Worm (Caenorhabditis elegans) whole organism, young adult: ENCODE measurements around the gene F44A2.7.

Experiments
- B0019.2 ChIP-seq: fragments of 200-800 bp; sonication (Bioruptor generic); conservative IDR thresholded peaks from 2 replicates; pipeline ENCODE4 v1.3.6; 2022; ENCODE audit warnings: missing genetic modification reagents, missing genetic modification characterization, missing compliant biosample characterization
- K12H6.12 ChIP-seq: fragments of 200-800 bp; sonication (Bioruptor generic); optimal IDR thresholded peaks from 2 replicates; lab custom pipeline; 2018; ENCODE audit warnings: mild to moderate bottlenecking, missing genetic modification characterization, missing compliant biosample characterization
- T07F8.4 ChIP-seq: sonication (generic microtip); optimal IDR thresholded peaks from 2 replicates; lab custom pipeline; 2016; ENCODE audit warnings: mild to moderate bottlenecking, missing genetic modification characterization, moderate library complexity, missing compliant biosample characterization
- T26A5.8 ChIP-seq: sonication (generic microtip); optimal IDR thresholded peaks from 2 replicates; lab custom pipeline; 2016; ENCODE audit warnings: missing genetic modification characterization, missing compliant biosample characterization
- Y79H2A.3 ChIP-seq: fragments of 200-800 bp; sonication (Bioruptor generic); conservative IDR thresholded peaks from 2 replicates; pipeline ENCODE4 v1.3.6; 2022; ENCODE audit warnings: missing genetic modification reagents, missing genetic modification characterization, missing compliant biosample characterization
- Y95B8A.8 ChIP-seq: fragments of 200-800 bp; sonication (Bioruptor generic); IDR thresholded peaks from 2 replicates; pipeline ENCODE4 v1.3.6; 2022; ENCODE audit warnings: missing genetic modification reagents, missing genetic modification characterization, missing compliant biosample characterization
- cebp-1 ChIP-seq, 2 experiments: fragments of 200-800 bp in 1 of 2; sonication (Bioruptor generic) in 1 of 2; sonication (generic microtip) in 1 of 2; IDR thresholded peaks in 1 of 2; optimal IDR thresholded peaks in 1 of 2; 2 replicates each; pipeline versions ENCODE4 v1.3.6 to Lab custom; 2017 to 2022; ENCODE audit warnings: missing compliant biosample characterization in 2 of 2, missing genetic modification characterization in 2 of 2, mild to moderate bottlenecking in 1 of 2, missing genetic modification reagents in 1 of 2, moderate library complexity in 1 of 2
- ceh-40 ChIP-seq: fragments of 200-800 bp; sonication (Bioruptor generic); IDR thresholded peaks from 2 replicates; pipeline ENCODE4 v1.3.6; 2022; ENCODE audit warnings: missing genetic modification characterization, missing compliant biosample characterization
- ceh-79 ChIP-seq: sonication (generic microtip); optimal IDR thresholded peaks from 2 replicates; lab custom pipeline; 2017; ENCODE audit warnings: mild to moderate bottlenecking, missing genetic modification characterization, missing compliant biosample characterization
- ceh-91 ChIP-seq: fragments of 200-800 bp; sonication (Bioruptor generic); IDR thresholded peaks from 2 replicates; pipeline ENCODE4 v1.3.6; 2022; ENCODE audit warnings: missing genetic modification reagents, missing genetic modification characterization, missing compliant biosample characterization
- chd-7 ChIP-seq: sonication (generic microtip); optimal IDR thresholded peaks from 2 replicates; lab custom pipeline; 2016; ENCODE audit warnings: mild to moderate bottlenecking, missing genetic modification characterization, moderate library complexity, missing compliant biosample characterization
- dpff-1 ChIP-seq: sonication (generic microtip); optimal IDR thresholded peaks from 2 replicates; lab custom pipeline; 2017; ENCODE audit warnings: mild to moderate bottlenecking, missing genetic modification characterization, missing compliant biosample characterization
- dpl-1 ChIP-seq: fragments of 150-350 bp; optimal IDR thresholded peaks from 2 replicates; lab custom pipeline; 2014; ENCODE audit warnings: missing biosample characterization, missing genetic modification reagents, missing genetic modification characterization
- egl-18 ChIP-seq: fragments of 200-800 bp; sonication (Bioruptor generic); IDR thresholded peaks from 2 replicates; pipeline ENCODE4 v1.3.6; 2022; ENCODE audit warnings: missing genetic modification reagents, missing genetic modification characterization, missing compliant biosample characterization
- egrh-3 ChIP-seq: fragments of 200-800 bp; sonication (Bioruptor generic); IDR thresholded peaks from 2 replicates; pipeline ENCODE4 v1.3.6; 2022; ENCODE audit warnings: missing genetic modification reagents, missing genetic modification characterization, missing compliant biosample characterization
- ets-4 ChIP-seq: fragments of 200-800 bp; sonication (Bioruptor generic); optimal IDR thresholded peaks from 2 replicates; lab custom pipeline; 2018; ENCODE audit warnings: mild to moderate bottlenecking, missing genetic modification characterization, missing compliant biosample characterization
- him-1 ChIP-seq: sonication (generic microtip); optimal IDR thresholded peaks from 2 replicates; lab custom pipeline; 2016; ENCODE audit warnings: missing genotype, missing genetic modification reagents, missing genetic modification characterization, missing compliant biosample characterization
- hsf-1 ChIP-seq: fragments of 200-800 bp; sonication (Bioruptor generic); IDR thresholded peaks from 2 replicates; pipeline ENCODE4 v1.3.6; 2022; ENCODE audit warnings: missing genetic modification reagents, missing genetic modification characterization, missing compliant biosample characterization
- lsy-27 ChIP-seq: sonication (generic microtip); optimal IDR thresholded peaks from 2 replicates; lab custom pipeline; 2017; ENCODE audit warnings: missing genetic modification characterization, mild to moderate bottlenecking, missing compliant biosample characterization, antibody characterized with exemption, missing genotype, borderline replicate concordance; ENCODE audit not compliant: insufficient read depth
- madf-3 ChIP-seq: fragments of 200-800 bp; sonication (Bioruptor generic); IDR thresholded peaks from 2 replicates; pipeline ENCODE4 v1.3.6; 2022; ENCODE audit warnings: missing genetic modification reagents, missing genetic modification characterization, missing compliant biosample characterization
- madf-6 ChIP-seq: fragments of 200-800 bp; sonication (Bioruptor generic); IDR thresholded peaks from 2 replicates; pipeline ENCODE4 v1.3.6; 2022; ENCODE audit warnings: missing genetic modification reagents, missing genetic modification characterization, missing compliant biosample characterization
- mcd-1 ChIP-seq: fragments of 200-800 bp; sonication (Bioruptor generic); IDR thresholded peaks from 2 replicates; pipeline ENCODE4 v1.3.6; 2022; ENCODE audit warnings: missing genetic modification reagents, missing genetic modification characterization, missing compliant biosample characterization
- mel-28 ChIP-seq: sonication (generic microtip); optimal IDR thresholded peaks from 2 replicates; lab custom pipeline; 2016; ENCODE audit warnings: borderline replicate concordance, mild to moderate bottlenecking, missing genetic modification characterization, missing compliant biosample characterization
- mes-4 ChIP-seq: sonication (generic microtip); optimal IDR thresholded peaks from 2 replicates; lab custom pipeline; 2016; ENCODE audit warnings: missing genotype, missing genetic modification characterization, missing compliant biosample characterization
- mxl-1 ChIP-seq: sonication (generic microtip); optimal IDR thresholded peaks from 2 replicates; lab custom pipeline; 2016; ENCODE audit warnings: missing genetic modification characterization, missing compliant biosample characterization
- nhr-179 ChIP-seq: sonication (generic microtip); optimal IDR thresholded peaks from 2 replicates; lab custom pipeline; 2016; ENCODE audit warnings: mild to moderate bottlenecking, missing genetic modification characterization, missing compliant biosample characterization
- nhr-27 ChIP-seq: fragments of 200-800 bp; sonication (Bioruptor generic); optimal IDR thresholded peaks from 2 replicates; lab custom pipeline; 2018; ENCODE audit warnings: mild to moderate bottlenecking, missing genetic modification characterization, moderate library complexity, missing compliant biosample characterization
- snpc-3.4 ChIP-seq: sonication (generic microtip); optimal IDR thresholded peaks from 2 replicates; lab custom pipeline; 2017; ENCODE audit warnings: missing genetic modification characterization, mild to moderate bottlenecking, missing compliant biosample characterization, antibody characterized with exemption, moderate library complexity, missing genotype, missing genetic modification reagents
- somi-1 ChIP-seq: fragments of 200-800 bp; sonication (Bioruptor generic); optimal IDR thresholded peaks from 2 replicates; lab custom pipeline; 2018; ENCODE audit warnings: mild to moderate bottlenecking, missing genetic modification characterization, missing compliant biosample characterization
- unc-62 ChIP-seq: fragments of 150-350 bp; optimal IDR thresholded peaks from 2 replicates; lab custom pipeline; 2014; ENCODE audit warnings: missing biosample characterization, missing genetic modification reagents, missing genetic modification characterization
- ztf-22 ChIP-seq: fragments of 200-800 bp; sonication (Bioruptor generic); optimal IDR thresholded peaks from 2 replicates; lab custom pipeline; 2018; ENCODE audit warnings: mild to moderate bottlenecking, missing genetic modification characterization, moderate library complexity, missing compliant biosample characterization
- ztf-25 ChIP-seq: fragments of 200-800 bp; sonication (Bioruptor generic); IDR thresholded peaks from 2 replicates; pipeline ENCODE4 v1.3.6; 2022; ENCODE audit warnings: missing genetic modification reagents, missing genetic modification characterization, missing compliant biosample characterization
- ztf-28 ChIP-seq: fragments of 200-800 bp; sonication (Bioruptor generic); IDR thresholded peaks from 2 replicates; pipeline ENCODE4 v1.3.6; 2022; ENCODE audit warnings: missing genetic modification reagents, missing genetic modification characterization, missing compliant biosample characterization

Gene F44A2.7

DNA sequence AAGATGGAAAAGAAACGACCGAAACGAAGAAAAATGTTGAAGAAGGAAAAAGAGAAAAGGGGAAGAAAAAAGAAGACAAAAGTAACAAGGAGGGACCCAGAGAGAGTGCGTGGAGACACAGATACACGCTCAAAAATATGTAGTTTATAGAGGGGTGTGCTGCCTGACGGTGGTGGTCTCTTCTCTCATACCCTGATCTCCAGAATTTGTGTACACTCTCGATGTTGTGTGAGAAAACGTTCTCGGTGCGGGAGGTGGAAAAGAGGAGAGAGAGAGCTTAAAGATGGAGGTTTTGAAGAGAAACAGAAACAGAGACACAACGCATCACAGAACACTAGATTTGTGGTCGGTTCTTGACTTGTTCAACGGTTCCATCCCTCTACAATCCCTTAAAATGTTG, 47.7 kb upstream of the F44A2.7 start (continued):
- TF ChIP-seq dpff-1 (no peak), ztf-22 (GFP tag; lab: Kevin White, UChicago) (no peak)

ce11 chrV:9274127-9275042, 46.9 kb upstream of the F44A2.7 start:
- TF ChIP-seq chd-7 (tag; lab: Kevin White, UChicago) (no peak), ceh-79 (tag; lab: Kevin White, UChicago) (no peak), ztf-28 (GFP tag; lab: Robert Waterston, UW) (no peak), him-1 (tag; lab: Kevin White, UChicago) (no peak), ceh-40 (GFP tag; lab: Robert Waterston, UW) (no peak), madf-6 (no peak), snpc-3.4 (tag; lab: Kevin White, UChicago) (no peak), ceh-91 (GFP tag; lab: Robert Waterston, UW) (no peak), B0019.2 (GFP tag; lab: Robert Waterston, UW) (no peak), cebp-1 (GFP tag; IDR thresholded peaks at IDR 0.05; lab: Robert Waterston, UW) (no peak), cebp-1 (tag; optimal IDR thresholded peaks at IDR 0.05; lab: Kevin White, UChicago) (no peak), dpl-1 (no peak), Y95B8A.8 (no peak), mxl-1 (no peak)
- TF ChIP-seq, all 124 proteins: peak for 0

ce11 chrV:9282110-9282509, 39.2 kb upstream of the F44A2.7 start, which contains the start of gene hlh-10:
Gene hlh-10 (minus strand): TSS chrV:9282210.
- no peak for TF ChIP-seq lsy-27 (tag; lab: Kevin White, UChicago)

DNA sequence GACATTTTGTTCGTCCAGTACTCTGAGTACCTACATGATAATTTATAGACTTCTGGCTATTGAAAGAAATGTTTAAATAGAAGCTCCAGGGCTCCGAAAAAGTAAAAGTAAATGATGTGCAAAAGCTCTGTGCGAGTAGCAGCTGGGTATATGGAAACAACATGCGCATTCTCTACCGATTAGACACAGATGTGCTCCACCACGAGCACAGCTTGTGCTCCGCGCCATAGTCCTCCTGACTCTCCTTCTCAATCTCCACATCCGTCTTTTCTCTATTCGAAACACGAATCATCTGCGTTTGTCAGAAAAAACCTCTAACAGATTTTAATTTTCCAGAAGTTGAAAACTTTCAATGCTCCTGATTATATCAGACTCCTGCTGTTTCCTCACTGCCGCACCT, 37.8 kb upstream of the F44A2.7 start:
- TF ChIP-seq somi-1 (GFP tag; lab: Kevin White, UChicago) (no peak), ztf-25 (GFP tag; lab: Robert Waterston, UW) (no peak), hsf-1 (GFP tag; lab: Robert Waterston, UW) (no peak), ets-4 (GFP tag; lab: Kevin White, UChicago) (no peak), T07F8.4 (tag; lab: Kevin White, UChicago) (no peak), K12H6.12 (no peak), nhr-27 (tag; lab: Kevin White, UChicago) (no peak), nhr-179 (tag; lab: Kevin White, UChicago) (no peak), Y79H2A.3 (GFP tag; lab: Robert Waterston, UW) (no peak), mes-4 (tag; lab: Kevin White, UChicago) (no peak), egl-18 (no peak), T26A5.8 (tag; lab: Kevin White, UChicago) (no peak), egrh-3 (no peak), mel-28 (no peak), mcd-1 (no peak), madf-6 (no peak), madf-3 (GFP tag; lab: Robert Waterston, UW) (no peak), unc-62 (GFP tag; lab: Kevin White, UChicago) (no peak)
